Worm (Caenorhabditis elegans) whole organism, L2 larva: ENCODE data around the gene col-74.

Experiments used
- ceh-82 ChIP-seq: fragments of 150-350 bp; optimal IDR thresholded peaks from 2 replicates; lab custom pipeline; 2014; ENCODE audit warnings: missing biosample characterization, missing genetic modification characterization
- lin-11 ChIP-seq: fragments of 150-350 bp; sonication (generic microtip); optimal IDR thresholded peaks from 2 replicates; lab custom pipeline; 2014; ENCODE audit warnings: missing biosample characterization, missing genetic modification characterization, inconsistent platforms, mixed read lengths
- nhr-237 ChIP-seq: fragments of 150-350 bp; optimal IDR thresholded peaks from 2 replicates; lab custom pipeline; 2014; ENCODE audit warnings: missing biosample characterization, missing genetic modification characterization
- nhr-77 ChIP-seq: fragments of 150-350 bp; optimal IDR thresholded peaks from 2 replicates; lab custom pipeline; 2014; ENCODE audit warnings: missing biosample characterization, missing genetic modification characterization
- sem-4 ChIP-seq: fragments of 150-350 bp; optimal IDR thresholded peaks from 2 replicates; lab custom pipeline; 2014; ENCODE audit warnings: missing biosample characterization, missing genetic modification reagents, missing genetic modification characterization

DNA sequence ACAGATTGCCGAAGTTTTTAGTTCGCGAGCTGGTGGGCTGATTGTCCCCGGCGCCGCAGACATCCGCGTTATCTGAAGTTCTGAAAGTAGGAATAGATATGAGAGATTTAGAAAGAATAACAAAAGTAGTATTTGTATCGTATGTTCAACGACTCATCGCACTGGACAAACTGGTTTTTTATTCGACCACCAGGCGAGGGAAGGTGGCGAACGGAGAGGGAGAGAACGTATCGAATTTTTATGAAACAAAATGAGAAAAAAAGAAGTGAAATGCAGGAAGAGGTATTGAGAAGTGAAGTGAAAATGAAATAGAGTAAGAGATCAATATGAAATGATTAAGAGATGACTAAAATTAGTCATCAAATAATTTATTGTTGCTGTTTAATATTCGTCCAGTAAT is 2.8 kb upstream of the col-74 start, which contains the start of gene tbc-2:
- no peak for TF ChIP-seq ceh-82 (tag; lab: Kevin White, UChicago)
- no peak for TF ChIP-seq nhr-237 (tag; lab: Kevin White, UChicago)
- no peak for TF ChIP-seq lin-11 (tag; lab: Kevin White, UChicago)
- TF ChIP-seq nhr-77 (tag; lab: Kevin White, UChicago): no peak
- no peak for TF ChIP-seq sem-4 (tag; lab: Kevin White, UChicago)
